Worm (Caenorhabditis elegans) whole organism, L1 larva: ENCODE measurements around the gene srt-27.

ENCODE experiments used
- ceh-82 ChIP-seq, 3 experiments: fragments of 150-350 bp in 1 of 3; sonication (generic microtip) in 2 of 3; optimal IDR thresholded peaks; 2 replicates each; lab custom pipeline; 2014 to 2017; ENCODE audit warnings: missing biosample characterization in 3 of 3, missing genetic modification characterization in 3 of 3
- ceh-90 ChIP-seq: sonication (generic microtip); optimal IDR thresholded peaks from 2 replicates; lab custom pipeline; 2016; ENCODE audit warnings: missing genetic modification characterization, missing compliant biosample characterization
- fos-1 ChIP-seq: fragments of 150-350 bp; optimal IDR thresholded peaks from 2 replicates; lab custom pipeline; 2014; ENCODE audit warnings: missing biosample characterization, missing genetic modification characterization
- jun-1 ChIP-seq: fragments of 150-350 bp; optimal IDR thresholded peaks from 2 replicates; lab custom pipeline; 2014; ENCODE audit warnings: missing biosample characterization, missing genetic modification reagents, missing genetic modification characterization
- lin-13 ChIP-seq: fragments of 150-350 bp; optimal IDR thresholded peaks from 2 replicates; lab custom pipeline; 2014; ENCODE audit warnings: missing biosample characterization, missing genetic modification reagents, missing genetic modification characterization
- lsy-2 ChIP-seq, 2 experiments: fragments of 150-350 bp; optimal IDR thresholded peaks; 2 replicates each; lab custom pipeline; 2014; ENCODE audit warnings: missing biosample characterization in 2 of 2, missing genetic modification characterization in 2 of 2
- mdl-1 ChIP-seq, 2 experiments: fragments of 150-350 bp; optimal IDR thresholded peaks; 2 replicates each; lab custom pipeline; 2014 to 2017; ENCODE audit warnings: missing biosample characterization in 2 of 2, missing genetic modification characterization in 2 of 2, inconsistent platforms in 1 of 2
- nhr-11 ChIP-seq: fragments of 150-350 bp; optimal IDR thresholded peaks from 2 replicates; lab custom pipeline; 2014; ENCODE audit warnings: missing biosample characterization, missing genetic modification characterization
- nhr-12 ChIP-seq: sonication (generic microtip); optimal IDR thresholded peaks from 2 replicates; lab custom pipeline; 2017; ENCODE audit warnings: missing biosample characterization, missing genetic modification characterization
- nhr-20 ChIP-seq: sonication (generic microtip); optimal IDR thresholded peaks from 2 replicates; lab custom pipeline; 2016; ENCODE audit warnings: mild to moderate bottlenecking, missing genetic modification characterization, missing compliant biosample characterization
- nhr-237 ChIP-seq: fragments of 150-350 bp; optimal IDR thresholded peaks from 2 replicates; lab custom pipeline; 2014; ENCODE audit warnings: missing biosample characterization, missing genetic modification characterization
- nhr-76 ChIP-seq: sonication (generic microtip); optimal IDR thresholded peaks from 2 replicates; lab custom pipeline; 2017; ENCODE audit warnings: missing biosample characterization, missing genetic modification characterization
- ztf-4 ChIP-seq: fragments of 150-350 bp; optimal IDR thresholded peaks from 2 replicates; lab custom pipeline; 2014; ENCODE audit warnings: missing biosample characterization, missing genetic modification characterization

DNA sequence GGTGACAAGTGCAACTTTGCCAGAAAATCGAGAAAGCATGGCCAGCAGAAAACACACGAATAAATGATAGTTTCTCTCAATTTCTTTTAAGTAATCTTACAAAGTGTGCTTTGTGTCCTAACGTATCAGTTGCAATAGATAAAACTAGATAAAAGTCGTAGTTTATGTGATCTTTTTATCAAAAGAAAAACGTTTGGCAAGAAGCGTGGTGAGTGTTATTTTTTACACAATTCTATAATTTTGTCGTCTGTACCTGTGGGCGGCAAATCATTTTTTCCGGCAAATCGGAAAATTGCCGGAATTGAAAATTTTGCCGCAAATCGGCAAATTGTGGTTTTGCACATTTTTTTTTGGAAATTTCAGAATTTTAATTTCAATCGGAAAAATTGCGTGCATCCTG is 46.8 kb upstream of the srt-27 start, which contains the start of gene R05D8.9:
- TF ChIP-seq ceh-82 (tag; optimal IDR thresholded peaks at IDR 0.05; lab: Kevin White, UChicago) (no peak), ceh-90 (no peak), nhr-237 (tag; lab: Kevin White, UChicago) (no peak), nhr-11 (tag; lab: Kevin White, UChicago) (no peak), mdl-1 (tag; optimal IDR thresholded peaks at IDR 0.05; lab: Kevin White, UChicago) (no peak), lsy-2 (tag; optimal IDR thresholded peaks at IDR 0.05; lab: Kevin White, UChicago) (no peak), lin-13 (no peak), nhr-76 (no peak), fos-1 (tag; lab: Kevin White, UChicago) (no peak), nhr-20 (tag; lab: Kevin White, UChicago) (no peak), jun-1 (tag; lab: Kevin White, UChicago) (no peak), ztf-4 (no peak), nhr-12 (tag; lab: Kevin White, UChicago) (no peak)
